Fruit fly (Drosophila melanogaster): ENCODE data around the gene CG2608.

CG2608 gene

dm6 chr2L:20673737-20674461 lies 28.3 kb downstream of the CG2608 start:
- TF ChIP-seq Clk (GFP tag; optimal IDR thresholded peaks at IDR 0.05) (no peak), ovo (GFP tag; optimal IDR thresholded peaks at IDR 0.05) (no peak), Mnt (GFP tag; optimal IDR thresholded peaks at IDR 0.05) (peak; percentile 19), tj (GFP tag; optimal IDR thresholded peaks at IDR 0.05) (peak; percentile 31), kay (GFP tag; ENCODE audit: borderline replicate concordance) (no peak), CG33017 (tag; optimal IDR thresholded peaks at IDR 0.05) (peak; percentile 4), cic (GFP tag; optimal IDR thresholded peaks at IDR 0.05) (peak; percentile 100), bab1 (GFP tag; optimal IDR thresholded peaks at IDR 0.05) (no peak), cnc (optimal IDR thresholded peaks at IDR 0.05) (no peak), Hr96 (GFP tag; optimal IDR thresholded peaks at IDR 0.05) (peak; percentile 37), CG11617 (GFP tag; optimal IDR thresholded peaks at IDR 0.05) (no peak), Crg-1 (GFP tag; optimal IDR thresholded peaks at IDR 0.05) (no peak), CG14711 (tag; optimal IDR thresholded peaks at IDR 0.05) (no peak)

- TF ChIP-seq pad (GFP tag; optimal IDR thresholded peaks at IDR 0.05) (peak; percentile 12), CG14711 (tag; optimal IDR thresholded peaks at IDR 0.05) (peak; percentile 49), CG11617 (GFP tag; optimal IDR thresholded peaks at IDR 0.05) (no peak), CG7045 (GFP tag; optimal IDR thresholded peaks at IDR 0.05) (peak; percentile 17), ovo (GFP tag; optimal IDR thresholded peaks at IDR 0.05) (no peak), Crg-1 (GFP tag; optimal IDR thresholded peaks at IDR 0.05) (no peak), CG7101 (tag; optimal IDR thresholded peaks at IDR 0.05) (peak; percentile 68), bab1 (GFP tag; optimal IDR thresholded peaks at IDR 0.05) (no peak), cic (GFP tag; optimal IDR thresholded peaks at IDR 0.05) (no peak), CG12768 (GFP tag; optimal IDR thresholded peaks at IDR 0.05) (peak; percentile 72), Mnt (GFP tag; optimal IDR thresholded peaks at IDR 0.05) (peak; percentile 7), CG33017 (tag; optimal IDR thresholded peaks at IDR 0.05) (peak; percentile 59), CG5204 (GFP tag; optimal IDR thresholded peaks at IDR 0.05) (no peak), Clk (GFP tag; optimal IDR thresholded peaks at IDR 0.05) (peak; percentile 54)
These were observed 29.1 kb downstream of the CG2608 start for dm6 chr2L:20674718-20675117.

- TF ChIP-seq CG7045 (GFP tag; optimal IDR thresholded peaks at IDR 0.05) = peak; percentile 13
- TF ChIP-seq toe (GFP tag; optimal IDR thresholded peaks at IDR 0.05) = peak; percentile 20
- peak; percentile 23 for TF ChIP-seq CG11617 (GFP tag; optimal IDR thresholded peaks at IDR 0.05)
- peak; percentile 64 for TF ChIP-seq kay (GFP tag; ENCODE audit: borderline replicate concordance)
- peak; percentile 23 for TF ChIP-seq Crg-1 (GFP tag; optimal IDR thresholded peaks at IDR 0.05)
- peak; percentile 10 for TF ChIP-seq CG1620 (GFP tag; optimal IDR thresholded peaks at IDR 0.05)
- TF ChIP-seq Mnt (GFP tag; optimal IDR thresholded peaks at IDR 0.05) = peak; percentile 46
- peak; percentile 29 for TF ChIP-seq CG33017 (tag; optimal IDR thresholded peaks at IDR 0.05)
- TF ChIP-seq tj (GFP tag; optimal IDR thresholded peaks at IDR 0.05) = peak; percentile 21
- no peak for TF ChIP-seq Hr96 (GFP tag; optimal IDR thresholded peaks at IDR 0.05)
- peak; percentile 15 for TF ChIP-seq pad (GFP tag; optimal IDR thresholded peaks at IDR 0.05)
- peak; percentile 37 for TF ChIP-seq CG7101 (tag; optimal IDR thresholded peaks at IDR 0.05)
- no peak for TF ChIP-seq cnc (optimal IDR thresholded peaks at IDR 0.05)
- TF ChIP-seq bab1 (GFP tag; optimal IDR thresholded peaks at IDR 0.05) = peak; percentile 58
- TF ChIP-seq CG5204 (GFP tag; optimal IDR thresholded peaks at IDR 0.05) = no peak
- no peak for TF ChIP-seq ovo (GFP tag; optimal IDR thresholded peaks at IDR 0.05)
- peak; percentile 47 for TF ChIP-seq cic (GFP tag; optimal IDR thresholded peaks at IDR 0.05)
- TF ChIP-seq CG12768 (GFP tag; optimal IDR thresholded peaks at IDR 0.05) = no peak
- TF ChIP-seq CG14711 (tag; optimal IDR thresholded peaks at IDR 0.05) = peak; percentile 45
- no peak for TF ChIP-seq Clk (GFP tag; optimal IDR thresholded peaks at IDR 0.05)
These were observed 30.3 kb downstream of the CG2608 start, which contains the start of the genes CG31678 and IKKepsilon for dm6 chr2L:20675875-20676274. Gene CG31678 (minus strand): TSS chr2L:20675941. Gene IKKepsilon (plus strand): TSS chr2L:20676045.

dm6 chr2L:20681648-20682098 lies 36.1 kb downstream of the CG2608 start, which contains the start of gene Cen:
Gene Cen (minus strand): TSS chr2L:20681846.
- TF ChIP-seq CG7045 (GFP tag; optimal IDR thresholded peaks at IDR 0.05) = peak; percentile 61
- peak; percentile 37 for TF ChIP-seq tj (GFP tag; optimal IDR thresholded peaks at IDR 0.05)
- no peak for TF ChIP-seq ovo (GFP tag; optimal IDR thresholded peaks at IDR 0.05)
- TF ChIP-seq Mnt (GFP tag; optimal IDR thresholded peaks at IDR 0.05) = peak; percentile 50
- peak; percentile 67 for TF ChIP-seq Hr96 (GFP tag; optimal IDR thresholded peaks at IDR 0.05)
- peak; percentile 8 for TF ChIP-seq CG12768 (GFP tag; optimal IDR thresholded peaks at IDR 0.05)
- no peak for TF ChIP-seq cnc (optimal IDR thresholded peaks at IDR 0.05)
- TF ChIP-seq cic (GFP tag; optimal IDR thresholded peaks at IDR 0.05) = no peak
- TF ChIP-seq bab1 (GFP tag; optimal IDR thresholded peaks at IDR 0.05) = peak; percentile 53
- TF ChIP-seq CG5204 (GFP tag; optimal IDR thresholded peaks at IDR 0.05) = peak; percentile 67
- TF ChIP-seq kay (GFP tag; ENCODE audit: borderline replicate concordance) = peak; percentile 14
- peak; percentile 43 for TF ChIP-seq CG7101 (tag; optimal IDR thresholded peaks at IDR 0.05)
- TF ChIP-seq CG33017 (tag; optimal IDR thresholded peaks at IDR 0.05) = peak; percentile 7
- TF ChIP-seq Clk (GFP tag; optimal IDR thresholded peaks at IDR 0.05) = no peak
- TF ChIP-seq toe (GFP tag; optimal IDR thresholded peaks at IDR 0.05) = peak; percentile 77
- TF ChIP-seq CG1620 (GFP tag; optimal IDR thresholded peaks at IDR 0.05) = peak; percentile 64
- peak; percentile 12 for TF ChIP-seq CG14711 (tag; optimal IDR thresholded peaks at IDR 0.05)
- TF ChIP-seq pad (GFP tag; optimal IDR thresholded peaks at IDR 0.05) = peak; percentile 3
- peak; percentile 20 for TF ChIP-seq Crg-1 (GFP tag; optimal IDR thresholded peaks at IDR 0.05)
- peak; percentile 69 for TF ChIP-seq CG11617 (GFP tag; optimal IDR thresholded peaks at IDR 0.05)

dm6 chr2L:20682136-20682733 lies 36.6 kb downstream of the CG2608 start, which contains the start of gene CG2617:
Gene CG2617 (plus strand): TSS chr2L:20682368.
- TF ChIP-seq CG11617 (GFP tag; optimal IDR thresholded peaks at IDR 0.05) (peak; percentile 24), Clk (GFP tag; optimal IDR thresholded peaks at IDR 0.05) (no peak), CG7045 (GFP tag; optimal IDR thresholded peaks at IDR 0.05) (no peak), tj (GFP tag; optimal IDR thresholded peaks at IDR 0.05) (no peak), Mnt (GFP tag; optimal IDR thresholded peaks at IDR 0.05) (no peak), Hr96 (GFP tag; optimal IDR thresholded peaks at IDR 0.05) (no peak)

All from whole organism, adult.